Fruit fly (Drosophila melanogaster) whole organism, pupa: ENCODE data around the gene CG11403.

Experiments
- CG13204 ChIP-seq: fragments of 200-800 bp; sonication (Bioruptor generic); optimal IDR thresholded peaks from 2 replicates; lab custom pipeline; 2018; ENCODE audit warnings: missing biosample characterization, mild to moderate bottlenecking, missing genetic modification characterization, moderate library complexity
- CG14655 ChIP-seq: fragments of 200-800 bp; sonication (Bioruptor generic); optimal IDR thresholded peaks from 3 replicates; lab custom pipeline; 2017; ENCODE audit warnings: mild to moderate bottlenecking, missing biosample characterization, missing genetic modification reagents, missing genetic modification characterization
- CG17806 ChIP-seq: fragments of 200-800 bp; sonication (Bioruptor generic); optimal IDR thresholded peaks from 2 replicates; lab custom pipeline; 2018; ENCODE audit warnings: missing biosample characterization, mild to moderate bottlenecking, missing genetic modification characterization, moderate library complexity
- CG9948 ChIP-seq: fragments of 200-800 bp; sonication (Bioruptor generic); optimal IDR thresholded peaks from 2 replicates; lab custom pipeline; 2018; ENCODE audit warnings: missing biosample characterization, mild to moderate bottlenecking, missing genetic modification characterization, moderate library complexity
- Snoo ChIP-seq: fragments of 200-800 bp; sonication (Bioruptor generic); optimal IDR thresholded peaks from 3 replicates; lab custom pipeline; 2017; ENCODE audit warnings: missing biosample characterization, mild to moderate bottlenecking, missing genetic modification characterization, inconsistent platforms
- rn ChIP-seq: fragments of 200-800 bp; sonication (Bioruptor generic); IDR thresholded peaks from 2 replicates; pipeline ENCODE4 v1.3.6; 2022; ENCODE audit warnings: missing biosample characterization, missing genetic modification characterization

DNA sequence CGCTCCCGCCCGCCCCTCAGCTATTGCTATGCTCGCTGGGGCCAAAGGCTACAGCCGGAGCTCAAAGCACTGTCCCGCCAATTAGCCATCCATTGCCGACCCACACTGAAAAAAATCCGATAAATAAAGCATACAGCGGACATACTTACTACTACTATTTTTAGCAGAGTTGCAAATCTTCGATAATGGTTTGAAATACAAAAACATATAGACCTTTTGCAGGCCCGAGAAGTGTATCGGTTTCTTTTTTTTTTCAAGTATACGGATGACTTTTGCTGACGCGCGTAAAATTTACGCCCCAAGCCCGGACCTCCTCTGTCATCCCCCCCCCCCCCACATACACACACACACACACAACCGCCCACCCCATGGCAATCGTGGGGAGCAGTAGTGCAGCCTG, 8.0 kb downstream of the CG11403 start:
- TF ChIP-seq CG9948 (tag; lab: Kevin White, UChicago) (no peak), CG17806 (tag; lab: Kevin White, UChicago) (no peak), rn (GFP tag; lab: Robert Waterston, UW) (no peak), Snoo (tag; lab: Kevin White, UChicago) (no peak), CG13204 (GFP tag; lab: Kevin White, UChicago) (no peak), CG14655 (no peak)
